Worm (Caenorhabditis elegans): ENCODE measurements around the gene spig-3.

- TF ChIP-seq snpc-4 (tag; optimal IDR thresholded peaks at IDR 0.05) (no peak), nhr-77 (tag; optimal IDR thresholded peaks at IDR 0.05) (no peak), elt-1 (tag; optimal IDR thresholded peaks at IDR 0.05) (no peak), unc-62 (GFP tag; optimal IDR thresholded peaks at IDR 0.05) (no peak), hmg-11 (tag; optimal IDR thresholded peaks at IDR 0.05) (no peak), ZK546.5 (tag; optimal IDR thresholded peaks at IDR 0.05) (no peak)
These were observed 5.1 kb downstream of the spig-3 start, which contains the start of gene F14D7.9 for ce11 chrV:14294396-14294795.

All from whole organism, L3 larva.